Worm (Caenorhabditis elegans): ENCODE measurements around the gene nhr-99.

The nhr-99 gene

ce11 chrV:497399-497798 is 22.8 kb downstream of the nhr-99 start, which contains the start of gene T01G6.1:
T01G6.1 (plus strand) TSS chrV:497699.
- TF ChIP-seq lin-13 (GFP tag; optimal IDR thresholded peaks at IDR 0.05) (no peak), lin-35 (GFP tag; optimal IDR thresholded peaks at IDR 0.05) (no peak), mab-9 (GFP tag; IDR thresholded peaks at IDR 0.05) (no peak), pag-3 (tag; optimal IDR thresholded peaks at IDR 0.05; ENCODE audit: borderline replicate concordance, insufficient read depth) (no peak), unc-130 (tag; optimal IDR thresholded peaks at IDR 0.05) (no peak), nhr-84 (tag; optimal IDR thresholded peaks at IDR 0.05) (no peak), mep-1 (tag; optimal IDR thresholded peaks at IDR 0.05) (no peak), zip-4 (GFP tag; optimal IDR thresholded peaks at IDR 0.05) (no peak), rnt-1 (tag; optimal IDR thresholded peaks at IDR 0.05) (no peak), unc-30 (tag; optimal IDR thresholded peaks at IDR 0.05) (no peak), nhr-19 (GFP tag; conservative IDR thresholded peaks at IDR 0.05) (no peak), F16B12.6 (tag; optimal IDR thresholded peaks at IDR 0.05) (no peak), zag-1 (tag; optimal IDR thresholded peaks at IDR 0.05) (no peak), aha-1 (tag; optimal IDR thresholded peaks at IDR 0.05) (no peak), sup-37 (GFP tag; optimal IDR thresholded peaks at IDR 0.05) (no peak), fkh-10 (GFP tag; optimal IDR thresholded peaks at IDR 0.05) (no peak)

ce11 chrV:500535-500934 is 26.0 kb downstream of the nhr-99 start:
- TF ChIP-seq mab-9 (GFP tag; IDR thresholded peaks at IDR 0.05) (no peak), mef-2 (tag; optimal IDR thresholded peaks at IDR 0.05) (no peak), nhr-90 (tag; optimal IDR thresholded peaks at IDR 0.05; ENCODE audit: poor library complexity) (no peak), nhr-20 (tag; optimal IDR thresholded peaks at IDR 0.05) (no peak), lsy-2 (tag; optimal IDR thresholded peaks at IDR 0.05) (no peak), nhr-47 (tag; optimal IDR thresholded peaks at IDR 0.05) (no peak), fos-1 (tag; optimal IDR thresholded peaks at IDR 0.05) (no peak), pqm-1 (tag; optimal IDR thresholded peaks at IDR 0.05) (no peak), sptf-1 (tag; optimal IDR thresholded peaks at IDR 0.05) (no peak), elt-3 (tag; optimal IDR thresholded peaks at IDR 0.05) (no peak), swsn-7 (tag; optimal IDR thresholded peaks at IDR 0.05) (no peak), aly-2 (tag; optimal IDR thresholded peaks at IDR 0.05) (no peak)

ce11 chrV:501230-501629 is 26.7 kb downstream of the nhr-99 start, which contains the start of gene str-256:
str-256 (minus strand) TSS chrV:501330.
- TF ChIP-seq nhr-12 (tag; optimal IDR thresholded peaks at IDR 0.05) (no peak), tbx-2 (tag; optimal IDR thresholded peaks at IDR 0.05) (no peak), nhr-237 (tag; optimal IDR thresholded peaks at IDR 0.05) (no peak), zip-4 (GFP tag; optimal IDR thresholded peaks at IDR 0.05) (no peak)

ce11 chrV:502803-503273 is 28.3 kb downstream of the nhr-99 start, which contains the start of gene T01G6.10:
T01G6.10 (minus strand) TSS chrV:503223.
- no peak for TF ChIP-seq lin-14 (GFP tag; optimal IDR thresholded peaks at IDR 0.05)
- TF ChIP-seq dsc-1 (tag; optimal IDR thresholded peaks at IDR 0.05), result no peak
- TF ChIP-seq elt-3 (tag; optimal IDR thresholded peaks at IDR 0.05), result no peak
- TF ChIP-seq snpc-4 (tag; optimal IDR thresholded peaks at IDR 0.05), result no peak
- no peak for TF ChIP-seq grh-1 (GFP tag; IDR thresholded peaks at IDR 0.05)
- no peak for TF ChIP-seq aha-1 (tag; optimal IDR thresholded peaks at IDR 0.05)
- TF ChIP-seq C16A3.4 (tag; optimal IDR thresholded peaks at IDR 0.05), result no peak
- TF ChIP-seq unc-130 (tag; optimal IDR thresholded peaks at IDR 0.05), result no peak
- no peak for TF ChIP-seq vab-15 (tag; optimal IDR thresholded peaks at IDR 0.05)
- TF ChIP-seq ztf-11 (tag; optimal IDR thresholded peaks at IDR 0.05), result no peak
- TF ChIP-seq mep-1 (tag; optimal IDR thresholded peaks at IDR 0.05), result no peak
- TF ChIP-seq unc-86 (tag; optimal IDR thresholded peaks at IDR 0.05), result no peak
- no peak for TF ChIP-seq tlp-1 (tag; optimal IDR thresholded peaks at IDR 0.05)
- no peak for TF ChIP-seq blmp-1 (tag; optimal IDR thresholded peaks at IDR 0.05)
- TF ChIP-seq lsy-2 (tag; optimal IDR thresholded peaks at IDR 0.05), result no peak

All from whole organism, L1 larva.